Fruit fly (Drosophila melanogaster) S2 (cell line): ENCODE results near the gene CG2694.

Experiments
- CG8478 ChIP-seq: fragments of >200 bp; optimal IDR thresholded peaks from 2 replicates; lab custom pipeline; 2018
- CTCF ChIP-seq, 2 experiments: fragments of >200 bp; optimal IDR thresholded peaks; 2 replicates each; lab custom pipeline; 2018

DNA sequence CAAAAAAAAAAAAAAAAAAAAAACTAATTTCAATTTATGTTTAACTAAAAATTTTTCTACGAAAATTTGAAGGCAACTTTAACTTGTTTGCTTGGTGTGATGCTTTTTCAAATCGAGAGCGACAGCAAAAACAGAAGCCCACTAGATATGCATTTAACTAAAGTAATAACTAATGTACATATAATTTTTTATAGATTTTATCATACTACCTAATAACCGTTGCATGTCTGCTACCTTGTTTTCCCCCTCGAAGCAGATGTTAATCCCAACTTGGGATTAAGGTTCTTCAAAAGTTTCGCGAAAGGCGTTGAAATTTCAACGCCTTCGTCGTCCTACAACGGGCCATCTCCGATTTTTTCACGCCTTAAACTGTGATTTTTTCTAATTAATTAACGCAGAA, 31.0 kb upstream of the CG2694 start, which contains the start of gene CG2652:
- TF ChIP-seq CG8478 (lab: Kevin White, UChicago) (no peak), CTCF (optimal IDR thresholded peaks at IDR 0.05; lab: Kevin White, UChicago) (no peak)
